Worm (Caenorhabditis elegans) whole organism, late embryonic: ENCODE data around the gene metl-5.
"Not testable (repeated sequence)": the region's sequence is repeated elsewhere in the genome, so short reads cannot be mapped to it uniquely, and the experiment has no call there.

Source experiments
- F13H6.1 ChIP-seq: sonication (generic microtip); optimal IDR thresholded peaks from 2 replicates; lab custom pipeline; 2016; ENCODE audit warnings: missing genetic modification characterization, missing compliant biosample characterization
- ahr-1 ChIP-seq: sonication (generic microtip); optimal IDR thresholded peaks from 2 replicates; lab custom pipeline; 2016; ENCODE audit warnings: missing genetic modification characterization, missing compliant biosample characterization
- ceh-34 ChIP-seq: sonication (generic microtip); optimal IDR thresholded peaks from 2 replicates; lab custom pipeline; 2016; ENCODE audit warnings: mild to moderate bottlenecking, missing genetic modification characterization, missing compliant biosample characterization
- nfya-1 ChIP-seq: sonication (generic microtip); optimal IDR thresholded peaks from 2 replicates; lab custom pipeline; 2017; ENCODE audit warnings: missing genetic modification characterization, mild to moderate bottlenecking, missing compliant biosample characterization, antibody characterized with exemption, moderate library complexity
- pqm-1 ChIP-seq: sonication (generic microtip); optimal IDR thresholded peaks from 2 replicates; lab custom pipeline; 2016; ENCODE audit warnings: missing genetic modification characterization, missing compliant biosample characterization
- rnt-1 ChIP-seq: sonication (generic microtip); optimal IDR thresholded peaks from 2 replicates; lab custom pipeline; 2016; ENCODE audit warnings: missing genetic modification characterization, missing compliant biosample characterization
- tbx-2 ChIP-seq: sonication (generic microtip); optimal IDR thresholded peaks from 2 replicates; lab custom pipeline; 2016; ENCODE audit warnings: missing genetic modification characterization, missing compliant biosample characterization
- tbx-7 ChIP-seq: sonication (generic microtip); optimal IDR thresholded peaks from 2 replicates; lab custom pipeline; 2016; ENCODE audit warnings: missing genotype, missing genetic modification characterization, missing compliant biosample characterization
- unc-86 ChIP-seq: sonication (generic microtip); optimal IDR thresholded peaks from 2 replicates; lab custom pipeline; 2016; ENCODE audit warnings: missing genetic modification characterization, missing compliant biosample characterization

ce11 chrIII:4785131-4785530 is 17.7 kb upstream of the metl-5 start, which contains the start of gene enu-3.2:
- not testable (repeated sequence) for TF ChIP-seq F13H6.1 (tag; lab: Kevin White, UChicago); pqm-1 (tag; lab: Kevin White, UChicago); unc-86; nfya-1 (tag; lab: Kevin White, UChicago); ahr-1 (tag; lab: Kevin White, UChicago); ceh-34 (tag; lab: Kevin White, UChicago); tbx-7 (tag; lab: Kevin White, UChicago); tbx-2 (tag; lab: Kevin White, UChicago); rnt-1
